Worm (Caenorhabditis elegans): ENCODE measurements around the gene C05B5.5.
"Not testable (repeated sequence)": the region's sequence is repeated elsewhere in the genome, so short reads cannot be mapped to it uniquely, and the experiment has no call there.

- not testable (repeated sequence) for TF ChIP-seq nhr-48 (tag; optimal IDR thresholded peaks at IDR 0.05); nhr-11 (tag; optimal IDR thresholded peaks at IDR 0.05); nhr-10 (tag; optimal IDR thresholded peaks at IDR 0.05); mep-1 (tag; optimal IDR thresholded peaks at IDR 0.05); D1046.2 (GFP tag; IDR thresholded peaks at IDR 0.05); jun-1 (tag; optimal IDR thresholded peaks at IDR 0.05); aly-2 (tag; optimal IDR thresholded peaks at IDR 0.05); sdz-12 (GFP tag; optimal IDR thresholded peaks at IDR 0.05); fkh-10 (GFP tag; optimal IDR thresholded peaks at IDR 0.05); nhr-237 (tag; optimal IDR thresholded peaks at IDR 0.05); daf-8 (GFP tag; IDR thresholded peaks at IDR 0.05); pqm-1 (tag; optimal IDR thresholded peaks at IDR 0.05)
These were observed 52.2 kb downstream of the C05B5.5 start, which contains the start of gene T16G12.12 for ce11 chrIII:10053312-10053711.

Data from whole organism, L4 larva.